Worm (Caenorhabditis elegans): ENCODE measurements around the gene C16C8.8.
A peak's percentile ranks its signal among the peaks of the same experiment; 100 is the strongest.

C16C8.8 gene

ce11 chrII:3448776-3449280 lies 12.7 kb downstream of the C16C8.8 start, which contains the start of gene C16C8.25:
Gene C16C8.25, plus strand, starts transcription at chrII:3449230.
- TF ChIP-seq D2030.7 (GFP tag; IDR thresholded peaks at IDR 0.05): 0 out of 2 replicates have a peak, but pooled peaks have one; percentile 33
- peak; percentile 72 for TF ChIP-seq lsl-1 (GFP tag; optimal IDR thresholded peaks at IDR 0.05)
- TF ChIP-seq hrde-1 (tag; optimal IDR thresholded peaks at IDR 0.05; ENCODE audit: borderline replicate concordance): no peak
- no peak for TF ChIP-seq F22D6.2 (tag; optimal IDR thresholded peaks at IDR 0.05)
- TF ChIP-seq snpc-3.4 (tag; optimal IDR thresholded peaks at IDR 0.05): no peak
- TF ChIP-seq dpff-1 (tag; optimal IDR thresholded peaks at IDR 0.05): no peak
- no peak for TF ChIP-seq egrh-3 (GFP tag; IDR thresholded peaks at IDR 0.05)
- peak; percentile 60; the same call in 1 of the 2 replicates for TF ChIP-seq madf-6 (GFP tag; IDR thresholded peaks at IDR 0.05)
- no peak for TF ChIP-seq akir-1 (GFP tag; optimal IDR thresholded peaks at IDR 0.05)
- no peak for TF ChIP-seq F39B2.1 (GFP tag; IDR thresholded peaks at IDR 0.05)
- no peak for TF ChIP-seq pha-4 (tag; optimal IDR thresholded peaks at IDR 0.05)
- TF ChIP-seq rec-8 (tag; optimal IDR thresholded peaks at IDR 0.05): no peak

DNA sequence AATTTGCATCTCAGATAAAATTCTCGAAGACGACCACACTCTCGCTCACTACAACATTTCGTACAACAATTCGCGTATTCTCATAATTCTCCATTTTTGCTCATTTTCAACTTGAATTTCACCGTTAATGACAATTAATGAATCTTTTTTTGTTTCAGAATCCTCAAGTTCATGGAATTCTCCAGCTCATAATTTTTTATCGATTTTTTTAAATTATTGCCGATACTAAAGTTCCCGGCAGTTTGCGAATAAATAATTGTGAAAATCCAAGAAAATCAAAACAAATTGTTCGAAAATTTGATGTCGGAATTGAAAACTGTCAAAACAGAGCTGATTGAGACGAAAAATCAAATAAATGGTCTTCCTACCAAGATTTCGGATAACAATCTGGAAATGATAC lies 13.6 kb downstream of the C16C8.8 start, which contains the start of gene C16C8.21:
Gene C16C8.21, plus strand, starts transcription at position 301 of the 400 bp plus-strand sequence.
- TF ChIP-seq F10E7.11 (tag; optimal IDR thresholded peaks at IDR 0.05) (no peak), nhr-90 (tag; optimal IDR thresholded peaks at IDR 0.05) (no peak), lag-1 (GFP tag; IDR thresholded peaks at IDR 0.05) (no peak), somi-1 (GFP tag; optimal IDR thresholded peaks at IDR 0.05) (no peak), ceh-40 (GFP tag; IDR thresholded peaks at IDR 0.05) (no peak), unc-130 (GFP tag; optimal IDR thresholded peaks at IDR 0.05) (no peak), pha-4 (tag; optimal IDR thresholded peaks at IDR 0.05) (no peak), ztf-18 (tag; optimal IDR thresholded peaks at IDR 0.05) (no peak), T07F8.4 (tag; optimal IDR thresholded peaks at IDR 0.05) (no peak), hlh-12 (tag; optimal IDR thresholded peaks at IDR 0.05) (no peak), nfya-2 (GFP tag; IDR thresholded peaks at IDR 0.05) (no peak), nfyb-1 (GFP tag; IDR thresholded peaks at IDR 0.05) (no peak), let-607 (tag; optimal IDR thresholded peaks at IDR 0.05) (no peak), die-1 (tag; optimal IDR thresholded peaks at IDR 0.05) (no peak), cebp-2 (GFP tag; IDR thresholded peaks at IDR 0.05) (no peak), snpc-4 (GFP tag; optimal IDR thresholded peaks at IDR 0.05) (no peak), snpc-4 (tag; optimal IDR thresholded peaks at IDR 0.05) (no peak), F33H1.4 (GFP tag; IDR thresholded peaks at IDR 0.05) (no peak), ztf-25 (GFP tag; IDR thresholded peaks at IDR 0.05) (no peak)

- TF ChIP-seq hlh-26 (GFP tag; conservative IDR thresholded peaks at IDR 0.05): no peak
- TF ChIP-seq tbp1 (GFP tag; optimal IDR thresholded peaks at IDR 0.05): no peak
- TF ChIP-seq mxl-1 (tag; optimal IDR thresholded peaks at IDR 0.05): no peak
- no peak for TF ChIP-seq F22D6.2 (tag; optimal IDR thresholded peaks at IDR 0.05)
- TF ChIP-seq madf-3 (GFP tag; IDR thresholded peaks at IDR 0.05): no peak
- TF ChIP-seq tlf-1 (GFP tag; optimal IDR thresholded peaks at IDR 0.05): no peak
- no peak for TF ChIP-seq pha-4 (tag; optimal IDR thresholded peaks at IDR 0.05)
- no peak for TF ChIP-seq F49E8.2 (tag; optimal IDR thresholded peaks at IDR 0.05; ENCODE audit: insufficient read depth)
- no peak for TF ChIP-seq dox-1 (GFP tag; IDR thresholded peaks at IDR 0.05)
- no peak for TF ChIP-seq F23B12.7 (tag; optimal IDR thresholded peaks at IDR 0.05; ENCODE audit: insufficient read depth)
- no peak for TF ChIP-seq akir-1 (GFP tag; optimal IDR thresholded peaks at IDR 0.05)
- TF ChIP-seq madf-6 (GFP tag; IDR thresholded peaks at IDR 0.05): no peak
- no peak for TF ChIP-seq snpc-4 (GFP tag; optimal IDR thresholded peaks at IDR 0.05)
- TF ChIP-seq snpc-4 (tag; optimal IDR thresholded peaks at IDR 0.05): no peak
- no peak for TF ChIP-seq C17E4.6 (GFP tag; IDR thresholded peaks at IDR 0.05)
- no peak for TF ChIP-seq hlh-12 (tag; optimal IDR thresholded peaks at IDR 0.05)
- TF ChIP-seq mes-4 (tag; optimal IDR thresholded peaks at IDR 0.05): no peak
- no peak for TF ChIP-seq K11D2.4 (GFP tag; IDR thresholded peaks at IDR 0.05)
Observed at ce11 chrII:3446647-3447046, 14.8 kb downstream of the C16C8.8 start, which contains the start of the genes C16C8.20 and gldi-6. Gene C16C8.20, plus strand, starts transcription at chrII:3446947. Gene gldi-6, plus strand, starts transcription at chrII:3446947.
